Worm (Caenorhabditis elegans) whole organism, L4 larva: ENCODE measurements around the gene cho-1.
"Not testable (repeated sequence)": the region's sequence is repeated elsewhere in the genome, so short reads cannot be mapped to it uniquely, and the experiment has no call there.

Source experiments
- ama-1 ChIP-seq: fragments of 150-350 bp; optimal IDR thresholded peaks from 2 replicates; lab custom pipeline; 2014; ENCODE audit warnings: inconsistent platforms, mixed read lengths
- ceh-82 ChIP-seq: sonication (generic microtip); optimal IDR thresholded peaks from 2 replicates; lab custom pipeline; 2017; ENCODE audit warnings: missing biosample characterization, missing genetic modification characterization
- ctbp-1 ChIP-seq: fragments of 200-800 bp; sonication (Bioruptor generic); IDR thresholded peaks from 2 replicates; pipeline ENCODE4 v1.3.6; 2022; ENCODE audit warnings: missing genetic modification reagents, missing genetic modification characterization, missing compliant biosample characterization
- fkh-10 ChIP-seq: fragments of 150-350 bp; optimal IDR thresholded peaks from 2 replicates; lab custom pipeline; 2014; ENCODE audit warnings: missing biosample characterization, missing genetic modification reagents, missing genetic modification characterization
- nhr-11 ChIP-seq: fragments of 150-350 bp; optimal IDR thresholded peaks from 2 replicates; lab custom pipeline; 2014; ENCODE audit warnings: missing biosample characterization, missing genetic modification characterization
- snpc-4 ChIP-seq: fragments of 150-350 bp; optimal IDR thresholded peaks from 2 replicates; lab custom pipeline; 2014; ENCODE audit warnings: missing biosample characterization, missing genetic modification characterization
- vab-7 ChIP-seq: fragments of 200-800 bp; sonication (Bioruptor generic); IDR thresholded peaks from 2 replicates; pipeline ENCODE4 v1.3.6; 2022; ENCODE audit warnings: missing genetic modification reagents, missing genetic modification characterization, missing compliant biosample characterization
- ztf-11 ChIP-seq: fragments of 150-350 bp; optimal IDR thresholded peaks from 2 replicates; lab custom pipeline; 2014; ENCODE audit warnings: missing biosample characterization, missing genetic modification characterization

DNA sequence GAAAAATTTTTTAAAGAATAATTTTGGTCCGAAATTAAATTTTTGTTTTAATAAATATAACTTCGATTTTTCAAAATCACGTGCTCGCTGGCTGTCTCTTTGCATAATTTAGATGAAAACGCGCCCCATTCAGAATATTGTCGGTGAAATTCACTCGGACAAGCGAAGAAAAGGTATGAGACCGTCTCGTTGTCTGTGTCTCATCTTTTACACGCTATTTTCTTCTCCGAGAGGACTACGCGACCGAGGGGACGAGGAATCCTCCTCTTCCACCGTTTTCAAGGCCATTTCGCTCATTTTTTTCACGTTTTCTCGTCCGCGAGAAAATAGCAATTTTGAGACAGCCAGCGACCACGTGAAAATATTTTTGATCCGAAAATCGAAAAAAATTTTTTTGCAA is 48.5 kb upstream of the cho-1 start:
- TF ChIP-seq ceh-82 (tag; lab: Kevin White, UChicago); fkh-10 (GFP tag; lab: Kevin White, UChicago); ama-1; nhr-11 (tag; lab: Kevin White, UChicago); ztf-11 (tag; lab: Kevin White, UChicago); vab-7 (GFP tag; lab: Robert Waterston, UW); snpc-4; ctbp-1 (GFP tag; lab: Robert Waterston, UW): not testable (repeated sequence)
